Worm (Caenorhabditis elegans): ENCODE data around the gene F42H10.3.

F42H10.3 gene

ce11 chrIII:8521654-8522392 lies 37.9 kb downstream of the F42H10.3 start:
- TF ChIP-seq ceh-13 (GFP tag; optimal IDR thresholded peaks at IDR 0.05) (no peak), tbx-11 (GFP tag; IDR thresholded peaks at IDR 0.05) (no peak)

ce11 chrIII:8524773-8525172 lies 40.8 kb downstream of the F42H10.3 start, which contains the start of gene idpp-15:
TSS of gene idpp-15 (plus strand) at chrIII:8525073.
- TF ChIP-seq tbx-11 (GFP tag; IDR thresholded peaks at IDR 0.05) (no peak), aly-1 (tag; optimal IDR thresholded peaks at IDR 0.05) (no peak), tbx-37 (GFP tag; conservative IDR thresholded peaks at IDR 0.05) (no peak), hnd-1 (tag; optimal IDR thresholded peaks at IDR 0.05) (no peak), F13C5.2 (tag; optimal IDR thresholded peaks at IDR 0.05) (no peak), tra-4 (tag; optimal IDR thresholded peaks at IDR 0.05) (no peak), pes-1 (GFP tag; IDR thresholded peaks at IDR 0.05) (no peak), hmg-4 (GFP tag; optimal IDR thresholded peaks at IDR 0.05) (no peak), ets-7 (tag; optimal IDR thresholded peaks at IDR 0.05) (no peak), ceh-13 (GFP tag; optimal IDR thresholded peaks at IDR 0.05) (no peak)

ce11 chrIII:8529002-8529401 lies 45.0 kb downstream of the F42H10.3 start:
- TF ChIP-seq ama-1 (optimal IDR thresholded peaks at IDR 0.05): peak; percentile 84
- TF ChIP-seq tbx-11 (GFP tag; IDR thresholded peaks at IDR 0.05): no peak
- no peak for TF ChIP-seq tbx-37 (GFP tag; conservative IDR thresholded peaks at IDR 0.05)

- TF ChIP-seq pes-1 (GFP tag; IDR thresholded peaks at IDR 0.05) (no peak), tbx-37 (GFP tag; conservative IDR thresholded peaks at IDR 0.05) (no peak), tra-4 (tag; optimal IDR thresholded peaks at IDR 0.05) (no peak), scrt-1 (GFP tag; IDR thresholded peaks at IDR 0.05) (no peak), tbx-11 (GFP tag; IDR thresholded peaks at IDR 0.05) (no peak), ceh-13 (GFP tag; optimal IDR thresholded peaks at IDR 0.05) (no peak), hmbx-1 (tag; optimal IDR thresholded peaks at IDR 0.05) (no peak), hmg-4 (GFP tag; optimal IDR thresholded peaks at IDR 0.05) (no peak), hnd-1 (tag; optimal IDR thresholded peaks at IDR 0.05) (no peak), ceh-36 (tag; optimal IDR thresholded peaks at IDR 0.05) (no peak), ets-7 (tag; optimal IDR thresholded peaks at IDR 0.05) (no peak), B0310.2 (tag; optimal IDR thresholded peaks at IDR 0.05) (no peak), ama-1 (optimal IDR thresholded peaks at IDR 0.05) (no peak), flt-1 (GFP tag; IDR thresholded peaks at IDR 0.05) (no peak), aly-1 (tag; optimal IDR thresholded peaks at IDR 0.05) (no peak), F13C5.2 (tag; optimal IDR thresholded peaks at IDR 0.05) (no peak), sea-1 (GFP tag; conservative IDR thresholded peaks at IDR 0.05) (no peak)
These were observed 45.8 kb downstream of the F42H10.3 start, which contains the start of gene ZC21.10 for ce11 chrIII:8529772-8530171. TSS of gene ZC21.10 (plus strand) at chrIII:8530072.

- TF ChIP-seq pes-1 (GFP tag; IDR thresholded peaks at IDR 0.05) (no peak), tbx-37 (GFP tag; conservative IDR thresholded peaks at IDR 0.05) (no peak), sea-1 (GFP tag; conservative IDR thresholded peaks at IDR 0.05) (no peak), flt-1 (GFP tag; IDR thresholded peaks at IDR 0.05) (no peak), hmg-4 (GFP tag; optimal IDR thresholded peaks at IDR 0.05) (no peak), tbx-11 (GFP tag; IDR thresholded peaks at IDR 0.05) (no peak), hnd-1 (tag; optimal IDR thresholded peaks at IDR 0.05) (no peak), ceh-13 (GFP tag; optimal IDR thresholded peaks at IDR 0.05) (no peak), hmbx-1 (tag; optimal IDR thresholded peaks at IDR 0.05) (no peak), tra-4 (tag; optimal IDR thresholded peaks at IDR 0.05) (no peak), ceh-36 (tag; optimal IDR thresholded peaks at IDR 0.05) (no peak), F13C5.2 (tag; optimal IDR thresholded peaks at IDR 0.05) (no peak), aly-1 (tag; optimal IDR thresholded peaks at IDR 0.05) (no peak), B0310.2 (tag; optimal IDR thresholded peaks at IDR 0.05) (no peak), ets-7 (tag; optimal IDR thresholded peaks at IDR 0.05) (no peak), ama-1 (optimal IDR thresholded peaks at IDR 0.05) (no peak), scrt-1 (GFP tag; IDR thresholded peaks at IDR 0.05) (no peak)
These were observed 49.9 kb downstream of the F42H10.3 start for ce11 chrIII:8533900-8534299.

- TF ChIP-seq ceh-13 (GFP tag; optimal IDR thresholded peaks at IDR 0.05): no peak
These were observed 50.8 kb downstream of the F42H10.3 start, which contains the start of gene trp-1 for ce11 chrIII:8534647-8535181. TSS of gene trp-1 (plus strand) at chrIII:8535131.

- TF ChIP-seq tra-4 (tag; optimal IDR thresholded peaks at IDR 0.05) (no peak), ets-7 (tag; optimal IDR thresholded peaks at IDR 0.05) (no peak), F13C5.2 (tag; optimal IDR thresholded peaks at IDR 0.05) (no peak), hnd-1 (tag; optimal IDR thresholded peaks at IDR 0.05) (no peak)
These were observed 51.5 kb downstream of the F42H10.3 start for ce11 chrIII:8535445-8535844.
